Worm (Caenorhabditis elegans) whole organism, late embryonic: ENCODE data around the gene Y26G10.5.

Experiments used
- ama-1 ChIP-seq: fragments of 150-350 bp; optimal IDR thresholded peaks from 2 replicates; lab custom pipeline; 2014
- ceh-45 ChIP-seq: fragments of 200-800 bp; sonication (Bioruptor generic); IDR thresholded peaks from 2 replicates; pipeline ENCODE4 v1.3.6; 2022; ENCODE audit warnings: missing genetic modification reagents, missing genetic modification characterization, missing compliant biosample characterization
- fkh-10 ChIP-seq: fragments of 150-350 bp; optimal IDR thresholded peaks from 2 replicates; lab custom pipeline; 2014; ENCODE audit warnings: missing biosample characterization, missing genetic modification reagents, missing genetic modification characterization
- fkh-6 ChIP-seq: sonication (generic microtip); optimal IDR thresholded peaks from 2 replicates; lab custom pipeline; 2016; ENCODE audit warnings: missing genetic modification characterization, missing compliant biosample characterization
- nhr-11 ChIP-seq: fragments of 150-350 bp; optimal IDR thresholded peaks from 2 replicates; lab custom pipeline; 2014; ENCODE audit warnings: missing biosample characterization, missing genetic modification characterization
- rnt-1 ChIP-seq: sonication (generic microtip); optimal IDR thresholded peaks from 2 replicates; lab custom pipeline; 2016; ENCODE audit warnings: missing genetic modification characterization, missing compliant biosample characterization
- sox-2 ChIP-seq: fragments of 200-800 bp; sonication (Bioruptor generic); IDR thresholded peaks from 2 replicates; pipeline ENCODE4 v1.3.6; 2022; ENCODE audit warnings: missing genetic modification reagents, missing genetic modification characterization, missing compliant biosample characterization
- tbx-2 ChIP-seq: sonication (generic microtip); optimal IDR thresholded peaks from 2 replicates; lab custom pipeline; 2016; ENCODE audit warnings: missing genetic modification characterization, missing compliant biosample characterization

- TF ChIP-seq ama-1 (lab: Kevin White, UChicago), result no peak
- no peak for TF ChIP-seq rnt-1 (tag; lab: Kevin White, UChicago)
- no peak for TF ChIP-seq fkh-6 (tag; lab: Kevin White, UChicago)
- no peak for TF ChIP-seq ceh-45 (GFP tag; lab: Robert Waterston, UW)
- no peak for TF ChIP-seq fkh-10
- TF ChIP-seq tbx-2 (tag; lab: Kevin White, UChicago), result no peak
- no peak for TF ChIP-seq nhr-11
- no peak for TF ChIP-seq sox-2 (GFP tag; lab: Robert Waterston, UW)
Measured at ce11 chrV:17721709-17722108, 21.1 kb upstream of the Y26G10.5 start.
